Worm (Caenorhabditis elegans) whole organism, L4 larva: ENCODE results near the gene spe-49.
A peak's percentile ranks its signal among the peaks of the same experiment; 100 is the strongest.

ENCODE experiments used
- F26F4.8 ChIP-seq: fragments of 200-800 bp; sonication (Bioruptor generic); conservative IDR thresholded peaks from 2 replicates; pipeline ENCODE4 v1.3.6; 2022; ENCODE audit warnings: missing genetic modification characterization, missing compliant biosample characterization
- F37D6.2 ChIP-seq: sonication (generic microtip); optimal IDR thresholded peaks from 2 replicates; lab custom pipeline; 2016; ENCODE audit warnings: mild to moderate bottlenecking, missing genetic modification characterization, missing compliant biosample characterization
- F49E8.2 ChIP-seq: sonication (generic microtip); optimal IDR thresholded peaks from 2 replicates; lab custom pipeline; 2016; ENCODE audit warnings: missing compliant biosample characterization, mild to moderate bottlenecking, missing genetic modification characterization, borderline replicate concordance
- T26A8.4 ChIP-seq: fragments of 200-800 bp; sonication (Bioruptor generic); IDR thresholded peaks from 2 replicates; pipeline ENCODE4 v1.3.6; 2022; ENCODE audit warnings: missing genetic modification characterization, missing compliant biosample characterization
- Y75B8A.6 ChIP-seq: fragments of 200-800 bp; sonication (Bioruptor generic); IDR thresholded peaks from 2 replicates; pipeline ENCODE4 v1.3.6; 2022; ENCODE audit warnings: missing genetic modification reagents, missing genetic modification characterization, missing compliant biosample characterization
- aha-1 ChIP-seq: fragments of 150-350 bp; peaks from one replicate; lab custom pipeline; 2014; ENCODE audit warnings: missing biosample characterization, missing genetic modification characterization
- ceh-20 ChIP-seq: fragments of 200-800 bp; sonication (Bioruptor generic); IDR thresholded peaks from 2 replicates; pipeline ENCODE4 v1.3.6; 2022; ENCODE audit warnings: missing genetic modification reagents, missing genetic modification characterization, missing compliant biosample characterization
- ceh-28 ChIP-seq: fragments of 150-350 bp; optimal IDR thresholded peaks from 2 replicates; lab custom pipeline; 2014; ENCODE audit warnings: missing biosample characterization, missing genetic modification reagents, missing genetic modification characterization
- ceh-62 ChIP-seq: sonication (generic microtip); optimal IDR thresholded peaks from 2 replicates; lab custom pipeline; 2017; ENCODE audit warnings: missing biosample characterization, missing genetic modification characterization
- ctbp-1 ChIP-seq: fragments of 200-800 bp; sonication (Bioruptor generic); IDR thresholded peaks from 2 replicates; pipeline ENCODE4 v1.3.6; 2022; ENCODE audit warnings: missing genetic modification reagents, missing genetic modification characterization, missing compliant biosample characterization
- daf-8 ChIP-seq: fragments of 200-800 bp; sonication (Bioruptor generic); IDR thresholded peaks from 2 replicates; pipeline ENCODE4 v1.3.6; 2022; ENCODE audit warnings: missing genetic modification characterization, missing compliant biosample characterization
- dve-1 ChIP-seq: sonication (generic microtip); optimal IDR thresholded peaks from 2 replicates; lab custom pipeline; 2017; ENCODE audit warnings: antibody characterized with exemption, mild to moderate bottlenecking, missing genetic modification characterization, missing compliant biosample characterization; ENCODE audit not compliant: insufficient read depth
- egl-43 ChIP-seq: fragments of 200-800 bp; sonication (Bioruptor generic); IDR thresholded peaks from 2 replicates; pipeline ENCODE4 v1.3.6; 2022; ENCODE audit warnings: missing genetic modification reagents, missing genetic modification characterization, missing compliant biosample characterization
- fkh-10 ChIP-seq: fragments of 150-350 bp; optimal IDR thresholded peaks from 2 replicates; lab custom pipeline; 2014; ENCODE audit warnings: missing biosample characterization, missing genetic modification reagents, missing genetic modification characterization
- fos-1 ChIP-seq: fragments of 150-350 bp; optimal IDR thresholded peaks from 2 replicates; lab custom pipeline; 2014; ENCODE audit warnings: missing biosample characterization, missing genetic modification characterization
- hlh-11 ChIP-seq: fragments of 200-800 bp; sonication (Bioruptor generic); optimal IDR thresholded peaks from 2 replicates; lab custom pipeline; 2018; ENCODE audit warnings: mild to moderate bottlenecking, missing genetic modification characterization, missing compliant biosample characterization
- hlh-30 ChIP-seq: sonication (generic microtip); optimal IDR thresholded peaks from 2 replicates; lab custom pipeline; 2017; ENCODE audit warnings: antibody characterized with exemption, mild to moderate bottlenecking, missing genetic modification characterization, missing compliant biosample characterization; ENCODE audit not compliant: insufficient read depth
- lin-1 ChIP-seq: fragments of 200-800 bp; sonication (Bioruptor generic); IDR thresholded peaks from 2 replicates; pipeline ENCODE4 v1.3.6; 2022; ENCODE audit warnings: missing genetic modification reagents, missing genetic modification characterization, missing compliant biosample characterization
- lin-29 ChIP-seq: fragments of 200-800 bp; sonication (Bioruptor generic); IDR thresholded peaks from 2 replicates; pipeline ENCODE4 v1.3.6; 2022; ENCODE audit warnings: missing genetic modification reagents, missing genetic modification characterization, missing compliant biosample characterization
- lin-38 ChIP-seq: fragments of 200-800 bp; sonication (Bioruptor generic); IDR thresholded peaks from 2 replicates; pipeline ENCODE4 v1.3.6; 2022; ENCODE audit warnings: missing genetic modification reagents, missing genetic modification characterization, missing compliant biosample characterization
- lin-39 ChIP-seq: fragments of 150-350 bp; optimal IDR thresholded peaks from 2 replicates; lab custom pipeline; 2014; ENCODE audit warnings: missing biosample characterization, missing genetic modification reagents, missing genetic modification characterization
- lsy-2 ChIP-seq, 2 experiments: fragments of 150-350 bp in 1 of 2; sonication (generic microtip) in 1 of 2; optimal IDR thresholded peaks; 2 replicates each; lab custom pipeline; 2014 to 2017; ENCODE audit warnings: missing biosample characterization in 2 of 2, missing genetic modification characterization in 2 of 2
- madf-9 ChIP-seq: fragments of 200-800 bp; sonication (Bioruptor generic); conservative IDR thresholded peaks from 2 replicates; pipeline ENCODE4 v1.3.6; 2022; ENCODE audit warnings: missing genetic modification reagents, missing genetic modification characterization, missing compliant biosample characterization
- mdl-1 ChIP-seq, 2 experiments: fragments of 150-350 bp in 1 of 2; sonication (generic microtip) in 1 of 2; optimal IDR thresholded peaks; 2 replicates each; lab custom pipeline; 2014 to 2017; ENCODE audit warnings: missing biosample characterization in 2 of 2, missing genetic modification characterization in 2 of 2
- mxl-3 ChIP-seq: fragments of 200-800 bp; sonication (Bioruptor generic); optimal IDR thresholded peaks from 2 replicates; lab custom pipeline; 2018; ENCODE audit warnings: mild to moderate bottlenecking, missing genetic modification characterization, missing compliant biosample characterization
- nhr-102 ChIP-seq: sonication (generic microtip); optimal IDR thresholded peaks from 2 replicates; lab custom pipeline; 2016; ENCODE audit warnings: mild to moderate bottlenecking, missing genetic modification characterization, moderate library complexity, missing compliant biosample characterization
- nhr-237 ChIP-seq: sonication (generic microtip); optimal IDR thresholded peaks from 2 replicates; lab custom pipeline; 2017; ENCODE audit warnings: missing biosample characterization, missing genetic modification characterization
- nhr-48 ChIP-seq: sonication (generic microtip); optimal IDR thresholded peaks from 2 replicates; lab custom pipeline; 2016; ENCODE audit warnings: mild to moderate bottlenecking, missing genetic modification characterization, missing compliant biosample characterization
- pha-4 ChIP-seq, 2 experiments: fragments of 150-350 bp in 1 of 2; fragments of 200-800 bp in 1 of 2; sonication (Bioruptor generic) in 1 of 2; IDR thresholded peaks in 1 of 2; optimal IDR thresholded peaks in 1 of 2; 2 replicates each; pipeline versions ENCODE4 v1.3.6 to Lab custom; 2014 to 2022; ENCODE audit warnings: missing genetic modification characterization in 2 of 2, missing genetic modification reagents in 2 of 2, missing biosample characterization in 1 of 2, missing compliant biosample characterization in 1 of 2
- pqm-1 ChIP-seq: sonication (generic microtip); optimal IDR thresholded peaks from 2 replicates; lab custom pipeline; 2017; ENCODE audit warnings: missing biosample characterization, missing genetic modification characterization
- rbr-2 ChIP-seq: sonication (generic microtip); optimal IDR thresholded peaks from 2 replicates; lab custom pipeline; 2016; ENCODE audit warnings: missing genotype, missing genetic modification characterization, missing compliant biosample characterization
- unc-62 ChIP-seq, 3 experiments: fragments of 150-350 bp in 1 of 3; sonication (generic microtip); optimal IDR thresholded peaks in 2 of 3; peaks in 1 of 3; 1 replicate in 1 of 3; 2 replicates in 2 of 3; lab custom pipeline; 2014 to 2017; ENCODE audit warnings: missing biosample characterization in 3 of 3, missing genetic modification characterization in 3 of 3, missing genetic modification reagents in 3 of 3, missing genotype in 1 of 3
- zag-1 ChIP-seq: fragments of 150-350 bp; optimal IDR thresholded peaks from 2 replicates; lab custom pipeline; 2014; ENCODE audit warnings: missing biosample characterization, missing genetic modification characterization

spe-49 gene

ce11 chrV:6281175-6281574, at the start of gene spe-49, which contains the start of gene K12B6.4:
Gene spe-49, plus strand, starts transcription at chrV:6281359.
Gene K12B6.4, minus strand, starts transcription at chrV:6281275.
- TF ChIP-seq rbr-2: no peak
- peak; percentile 38 for TF ChIP-seq aha-1 (tag; lab: Kevin White, UChicago)

ce11 chrV:6231902-6232340, 49.2 kb upstream of the spe-49 start:
- TF ChIP-seq aha-1 (tag; lab: Kevin White, UChicago) (peak; percentile 57), nhr-102 (tag; lab: Kevin White, UChicago) (no peak), lsy-2 (tag; optimal IDR thresholded peaks at IDR 0.05; lab: Kevin White, UChicago) (peak in 1 of 2 experiments; percentile 18), ceh-62 (tag; lab: Kevin White, UChicago) (no peak), hlh-30 (tag; lab: Kevin White, UChicago) (peak; percentile 31), pha-4 (GFP tag; IDR thresholded peaks at IDR 0.05; lab: Robert Waterston, UW) (no peak), pha-4 (tag; optimal IDR thresholded peaks at IDR 0.05; lab: Kevin White, UChicago) (peak; percentile 42), ctbp-1 (GFP tag; lab: Robert Waterston, UW) (no peak)

DNA sequence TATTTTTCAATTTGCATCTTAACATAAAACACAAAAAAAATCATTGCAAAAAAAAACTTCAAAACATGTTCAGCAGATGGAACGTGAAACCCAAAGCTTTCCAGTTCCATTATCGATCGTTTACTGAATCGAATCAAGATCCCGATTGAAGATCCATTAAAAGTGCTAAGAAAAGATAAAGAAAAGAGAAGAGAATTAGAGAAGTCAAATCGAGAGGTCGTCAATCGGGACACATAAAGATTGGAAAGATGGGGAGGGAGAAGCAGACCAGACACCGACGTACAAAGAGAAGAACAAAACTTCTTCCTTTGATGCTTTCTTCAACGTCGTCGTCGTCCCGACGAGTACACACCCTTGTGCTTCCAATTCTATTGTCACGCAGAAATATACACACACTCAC, 48.3 kb upstream of the spe-49 start:
- TF ChIP-seq fos-1 (tag; lab: Kevin White, UChicago) (no peak), nhr-48 (tag; lab: Kevin White, UChicago) (peak; percentile 36), mdl-1 (tag; optimal IDR thresholded peaks at IDR 0.05; lab: Kevin White, UChicago) (peak in 1 of 2 experiments; percentile 24), pqm-1 (tag; lab: Kevin White, UChicago) (no peak), hlh-11 (peak; percentile 22), ceh-28 (tag; lab: Kevin White, UChicago) (peak; percentile 3), hlh-30 (tag; lab: Kevin White, UChicago) (peak; percentile 24), lin-29 (GFP tag; lab: Robert Waterston, UW) (no peak), unc-62 (GFP tag; optimal IDR thresholded peaks at IDR 0.05 in 1 of 2; lab: Kevin White, UChicago) (peak in 1 of 2 experiments; percentile 65), unc-62 (tag; optimal IDR thresholded peaks at IDR 0.05; lab: Kevin White, UChicago) (no peak), lin-38 (no peak), daf-8 (no peak), Y75B8A.6 (GFP tag; lab: Robert Waterston, UW) (no peak), madf-9 (no peak), ctbp-1 (GFP tag; lab: Robert Waterston, UW) (peak; percentile 24; the same call in 1 of the 2 replicates), nhr-237 (tag; lab: Kevin White, UChicago) (no peak), zag-1 (no peak), lin-39 (tag; lab: Kevin White, UChicago) (no peak), fkh-10 (GFP tag; lab: Kevin White, UChicago) (peak; percentile 47), T26A8.4 (GFP tag; lab: Robert Waterston, UW) (no peak), lsy-2 (tag; optimal IDR thresholded peaks at IDR 0.05; lab: Kevin White, UChicago) (peak in 1 of 2 experiments; percentile 30), ceh-20 (GFP tag; lab: Robert Waterston, UW) (no peak)

DNA sequence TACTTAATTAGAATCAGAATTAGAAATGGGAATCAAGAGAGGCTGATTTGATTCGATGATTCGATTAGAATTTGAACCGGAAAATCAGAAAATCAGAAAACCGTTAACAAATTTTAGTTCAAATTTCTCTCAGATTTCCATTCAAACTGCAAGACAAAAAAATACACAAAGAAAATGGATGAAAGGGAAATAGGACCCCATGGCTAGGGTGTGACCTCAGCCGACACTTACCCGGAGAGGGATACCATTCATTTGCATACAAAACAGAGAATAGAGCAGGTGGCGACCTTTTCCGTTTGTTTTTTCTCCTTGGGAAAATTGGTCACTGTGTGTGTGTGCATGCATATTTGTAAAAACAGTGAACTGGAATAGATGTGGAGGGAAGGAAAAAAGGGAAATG, 47.2 kb upstream of the spe-49 start:
- no peak for TF ChIP-seq F26F4.8 (GFP tag; lab: Robert Waterston, UW)

DNA sequence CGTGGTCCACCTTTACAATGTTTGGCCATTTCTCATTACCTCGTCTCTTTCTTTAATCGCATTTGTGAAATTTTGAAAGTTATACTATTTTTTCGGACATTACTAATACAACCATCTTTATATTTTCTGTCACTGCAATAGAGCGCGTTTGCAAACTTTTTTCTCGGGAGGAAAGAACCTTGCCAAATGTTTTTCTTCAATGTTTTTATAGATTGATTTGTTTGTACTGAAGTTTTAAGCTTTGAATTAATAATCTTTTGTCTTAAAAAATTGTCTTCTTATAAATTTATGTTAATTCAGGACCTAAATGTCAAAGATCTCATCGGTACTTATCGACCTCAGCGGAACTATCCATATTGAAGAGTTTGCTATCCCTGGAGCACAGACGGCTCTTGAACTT, 46.3 kb upstream of the spe-49 start, which contains the start of gene K08B12.3:
K08B12.3 (plus strand) TSS at position 301 of the 400 bp plus-strand sequence.
- TF ChIP-seq mxl-3 (GFP tag; lab: Kevin White, UChicago) (no peak), lin-38 (peak; percentile 51), F49E8.2 (tag; lab: Kevin White, UChicago) (no peak), lin-39 (tag; lab: Kevin White, UChicago) (no peak), egl-43 (GFP tag; lab: Robert Waterston, UW) (no peak), pqm-1 (tag; lab: Kevin White, UChicago) (no peak), dve-1 (tag; lab: Kevin White, UChicago) (peak; percentile 4), F37D6.2 (tag; lab: Kevin White, UChicago) (no peak), lin-1 (GFP tag; lab: Robert Waterston, UW) (no peak), lsy-2 (tag; optimal IDR thresholded peaks at IDR 0.05; lab: Kevin White, UChicago) (peak in 1 of 2 experiments; percentile 13)
